Fruit fly (Drosophila melanogaster) whole organism: Measurements from ENCODE around the gene isoQC.

Experiments
- CG8478 ChIP-seq: fragments of >200 bp; optimal IDR thresholded peaks from 2 replicates; lab custom pipeline; 2018; ENCODE audit warnings: inconsistent platforms
- Dll ChIP-seq: fragments of >200 bp; optimal IDR thresholded peaks from 2 replicates; lab custom pipeline; 2017
- EcR ChIP-seq, 2 experiments: fragments of >200 bp; optimal IDR thresholded peaks; 2 replicates each; lab custom pipeline; 2017; ENCODE audit warnings: missing biosample characterization in 2 of 2, missing genetic modification characterization in 2 of 2, missing genetic modification reagents in 2 of 2
- pan ChIP-seq: fragments of >200 bp; optimal IDR thresholded peaks from 2 replicates; lab custom pipeline; 2017
- psq ChIP-seq: fragments of >200 bp; optimal IDR thresholded peaks from 2 replicates; lab custom pipeline; 2017
- usp ChIP-seq: fragments of >200 bp; optimal IDR thresholded peaks from 2 replicates; lab custom pipeline; 2017; ENCODE audit warnings: missing biosample characterization, missing genetic modification characterization, mixed read lengths

Gene isoQC

DNA sequence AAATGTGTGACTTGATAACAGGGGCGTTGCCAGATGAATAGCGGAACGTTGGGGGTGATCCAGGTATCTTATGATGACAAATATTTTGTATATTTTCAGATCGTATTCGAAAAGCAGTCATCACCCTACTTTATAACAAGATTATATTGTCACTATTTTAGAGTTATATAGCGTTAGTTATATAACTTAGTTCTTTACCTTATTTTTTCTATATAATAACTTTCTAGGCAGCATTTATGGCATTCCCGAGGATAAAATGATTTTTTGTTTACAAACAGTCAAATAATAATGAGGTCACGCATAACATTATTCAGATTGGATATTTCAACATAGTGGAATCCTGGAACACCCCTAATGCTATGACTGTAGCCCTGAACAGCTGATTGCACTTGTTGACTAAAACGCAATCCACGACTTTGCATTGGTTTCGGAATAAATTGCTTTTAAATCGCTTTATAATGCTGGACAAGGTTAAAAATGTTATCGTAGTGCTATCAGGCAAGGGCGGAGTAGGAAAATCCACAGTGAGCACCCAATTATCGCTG, 52.0 kb downstream of the isoQC start, which contains the start of gene Nubp2:
Gene Nubp2, plus strand, starts transcription at position 381 of the 545 bp plus-strand sequence.
- no peak for TF ChIP-seq CG8478
- TF ChIP-seq usp (GFP tag; lab: Kevin White, UChicago): no peak
- no peak for TF ChIP-seq psq (lab: Kevin White, UChicago)
- TF ChIP-seq EcR (GFP tag; optimal IDR thresholded peaks at IDR 0.05; lab: Kevin White, UChicago): no peak
- TF ChIP-seq Dll (lab: Kevin White, UChicago): no peak
- TF ChIP-seq pan (lab: Kevin White, UChicago): no peak
